Fruit fly (Drosophila melanogaster) whole organism, embryonic: ENCODE data around the gene lin-52.

Experiments used
- Antp ChIP-seq: fragments of 200-800 bp; sonication (Bioruptor generic); optimal IDR thresholded peaks from 3 replicates; lab custom pipeline; 2016; ENCODE audit warnings: missing biosample characterization, missing genetic modification characterization
- Atf6 ChIP-seq: fragments of 200-800 bp; sonication (Bioruptor generic); IDR thresholded peaks from 2 replicates; pipeline ENCODE4 v1.3.6; 2022; ENCODE audit warnings: missing biosample characterization, missing genetic modification characterization
- CG10267 ChIP-seq: fragments of 200-800 bp; sonication (Bioruptor generic); optimal IDR thresholded peaks from 2 replicates; lab custom pipeline; 2018; ENCODE audit warnings: missing biosample characterization, mild to moderate bottlenecking, missing genetic modification characterization, moderate library complexity
- CG10654 ChIP-seq: fragments of 200-800 bp; sonication (Bioruptor generic); optimal IDR thresholded peaks from 2 replicates; lab custom pipeline; 2016; ENCODE audit warnings: missing biosample characterization, missing genetic modification characterization
- CG11504 ChIP-seq: fragments of 200-800 bp; sonication (Bioruptor generic); optimal IDR thresholded peaks from 3 replicates; lab custom pipeline; 2019; ENCODE audit warnings: missing biosample characterization, mild to moderate bottlenecking, missing genetic modification characterization, moderate library complexity
- CG17359 ChIP-seq: fragments of 200-800 bp; sonication (Bioruptor generic); optimal IDR thresholded peaks from 3 replicates; lab custom pipeline; 2018; ENCODE audit warnings: missing biosample characterization, mild to moderate bottlenecking, missing genetic modification characterization, moderate library complexity
- CG18011 ChIP-seq: fragments of 200-800 bp; sonication (Bioruptor generic); optimal IDR thresholded peaks from 2 replicates; lab custom pipeline; 2017; ENCODE audit warnings: missing biosample characterization, missing genetic modification characterization, mild to moderate bottlenecking, moderate library complexity, missing genotype
- CG1832 ChIP-seq: fragments of 200-800 bp; sonication (Bioruptor generic); optimal IDR thresholded peaks from 2 replicates; lab custom pipeline; 2017; ENCODE audit warnings: missing biosample characterization, mild to moderate bottlenecking, missing genetic modification characterization, inconsistent platforms
- CG18764 ChIP-seq: fragments of 200-800 bp; sonication (Bioruptor generic); optimal IDR thresholded peaks from 3 replicates; lab custom pipeline; 2016; ENCODE audit warnings: missing biosample characterization, missing genetic modification characterization
- CG2129 ChIP-seq: fragments of 200-800 bp; sonication (Bioruptor generic); IDR thresholded peaks from 2 replicates; pipeline ENCODE4 v1.3.6; 2022; ENCODE audit warnings: missing biosample characterization, missing genetic modification characterization; ENCODE audit not compliant: partially characterized antibody
- CG2199 ChIP-seq: fragments of 200-800 bp; sonication (Bioruptor generic); IDR thresholded peaks from 3 replicates; pipeline ENCODE4 v1.3.6; 2022; ENCODE audit warnings: missing biosample characterization, missing genetic modification characterization
- CG3163 ChIP-seq: fragments of 200-800 bp; sonication (Bioruptor generic); optimal IDR thresholded peaks from 3 replicates; lab custom pipeline; 2016; ENCODE audit warnings: missing biosample characterization, missing genetic modification characterization
- CG32532 ChIP-seq: fragments of 200-800 bp; sonication (Bioruptor generic); IDR thresholded peaks from 2 replicates; pipeline ENCODE4 v1.3.6; 2022; ENCODE audit warnings: missing biosample characterization, missing genetic modification characterization
- CG5245 ChIP-seq: fragments of 200-800 bp; sonication (Bioruptor generic); optimal IDR thresholded peaks from 3 replicates; lab custom pipeline; 2016; ENCODE audit warnings: missing biosample characterization, missing genetic modification characterization
- CG6791 ChIP-seq: fragments of 200-800 bp; sonication (Bioruptor generic); IDR thresholded peaks from 3 replicates; pipeline ENCODE4 v1.3.6; 2022; ENCODE audit warnings: missing biosample characterization, missing genetic modification characterization; ENCODE audit not compliant: partially characterized antibody
- CG7271 ChIP-seq: fragments of 200-800 bp; sonication (Bioruptor generic); optimal IDR thresholded peaks from 2 replicates; lab custom pipeline; 2018; ENCODE audit warnings: missing biosample characterization, mild to moderate bottlenecking, missing genetic modification characterization, moderate library complexity
- CG7372 ChIP-seq: fragments of 200-800 bp; sonication (Bioruptor generic); IDR thresholded peaks from 2 replicates; pipeline ENCODE4 v1.3.6; 2022; ENCODE audit warnings: missing biosample characterization, missing genetic modification characterization
- CG7839 ChIP-seq: fragments of 200-800 bp; sonication (Bioruptor generic); optimal IDR thresholded peaks from 3 replicates; lab custom pipeline; 2018; ENCODE audit warnings: missing biosample characterization, mild to moderate bottlenecking, missing genetic modification characterization, moderate library complexity
- CG7928 ChIP-seq: fragments of 200-800 bp; sonication (Bioruptor generic); optimal IDR thresholded peaks from 2 replicates; lab custom pipeline; 2017; ENCODE audit warnings: missing biosample characterization, mild to moderate bottlenecking, missing genetic modification characterization
- D ChIP-seq, 2 experiments: fragments of 200-800 bp in 1 of 2; fragments of >200 bp in 1 of 2; sonication (Bioruptor generic) in 1 of 2; optimal IDR thresholded peaks; 2 replicates in 1 of 2; 3 replicates in 1 of 2; lab custom pipeline; 2017; ENCODE audit warnings: mild to moderate bottlenecking in 1 of 2, missing biosample characterization in 1 of 2, missing genetic modification characterization in 1 of 2, missing genetic modification reagents in 1 of 2
- Deaf1 ChIP-seq: fragments of 200-800 bp; optimal IDR thresholded peaks from 3 replicates; lab custom pipeline; 2019; ENCODE audit warnings: missing biosample characterization, mild to moderate bottlenecking, missing genetic modification characterization, moderate library complexity
- Doc3 ChIP-seq: fragments of 200-800 bp; sonication (Bioruptor generic); IDR thresholded peaks from 3 replicates; pipeline ENCODE4 v1.3.6; 2022; ENCODE audit warnings: missing biosample characterization, missing genetic modification characterization; ENCODE audit not compliant: partially characterized antibody
- Drgx ChIP-seq: fragments of 200-800 bp; sonication (Bioruptor generic); IDR thresholded peaks from 2 replicates; pipeline ENCODE4 v1.3.6; 2022; ENCODE audit warnings: missing biosample characterization, missing genetic modification characterization
- Ets97D ChIP-seq: fragments of 200-800 bp; sonication (Bioruptor generic); optimal IDR thresholded peaks from 3 replicates; lab custom pipeline; 2016; ENCODE audit warnings: missing biosample characterization, missing genetic modification characterization
- HLH4C ChIP-seq: fragments of 200-800 bp; sonication (Bioruptor generic); IDR thresholded peaks from 3 replicates; pipeline ENCODE4 v1.3.6; 2022; ENCODE audit warnings: missing biosample characterization, missing genetic modification characterization; ENCODE audit not compliant: partially characterized antibody
- Hr78 ChIP-seq, 2 experiments: fragments of 200-800 bp in 1 of 2; fragments of >200 bp in 1 of 2; sonication (Bioruptor generic) in 1 of 2; optimal IDR thresholded peaks; 2 replicates each; lab custom pipeline; 2017 to 2019; ENCODE audit warnings: missing biosample characterization in 2 of 2, missing genetic modification characterization in 2 of 2, mild to moderate bottlenecking in 1 of 2, moderate library complexity in 1 of 2
- Kr ChIP-seq: fragments of 200-800 bp; sonication (Bioruptor generic); optimal IDR thresholded peaks from 2 replicates; lab custom pipeline; 2017; ENCODE audit warnings: missing biosample characterization, mild to moderate bottlenecking, missing genetic modification characterization
- Mad ChIP-seq: fragments of 200-800 bp; sonication (Bioruptor generic); optimal IDR thresholded peaks from 2 replicates; lab custom pipeline; 2016; ENCODE audit warnings: missing biosample characterization, missing genetic modification characterization
- Max ChIP-seq: fragments of 200-800 bp; sonication (Bioruptor generic); optimal IDR thresholded peaks from 2 replicates; lab custom pipeline; 2016; ENCODE audit warnings: missing biosample characterization, mild to moderate bottlenecking, missing genetic modification characterization
- NC2α ChIP-seq: fragments of 200-800 bp; sonication (Bioruptor generic); optimal IDR thresholded peaks from 2 replicates; lab custom pipeline; 2016; ENCODE audit warnings: missing biosample characterization, missing genetic modification characterization
- Nf-YB ChIP-seq: fragments of 200-800 bp; sonication (Bioruptor generic); optimal IDR thresholded peaks from 3 replicates; lab custom pipeline; 2019; ENCODE audit warnings: missing biosample characterization, mild to moderate bottlenecking, missing genetic modification characterization, moderate library complexity
- Poxn ChIP-seq: fragments of 200-800 bp; sonication (Bioruptor generic); IDR thresholded peaks from 2 replicates; pipeline ENCODE4 v1.3.6; 2022; ENCODE audit warnings: missing biosample characterization, missing genetic modification characterization
- Ravus ChIP-seq: fragments of 200-800 bp; sonication (Bioruptor generic); IDR thresholded peaks from 2 replicates; pipeline ENCODE4 v1.3.6; 2022; ENCODE audit warnings: missing biosample characterization, missing genetic modification characterization
- abd-A ChIP-seq: fragments of 200-800 bp; sonication (Bioruptor generic); optimal IDR thresholded peaks from 3 replicates; lab custom pipeline; 2019; ENCODE audit warnings: missing biosample characterization, mild to moderate bottlenecking, missing genetic modification characterization, moderate library complexity
- btn ChIP-seq: fragments of 200-800 bp; sonication (Bioruptor generic); optimal IDR thresholded peaks from 2 replicates; lab custom pipeline; 2016; ENCODE audit warnings: missing biosample characterization, missing genetic modification characterization
- corto ChIP-seq: fragments of 200-800 bp; sonication (Bioruptor generic); optimal IDR thresholded peaks from 2 replicates; lab custom pipeline; 2016; ENCODE audit warnings: missing biosample characterization, mild to moderate bottlenecking, missing genetic modification characterization, moderate library complexity
- croc ChIP-seq: fragments of 200-800 bp; sonication (Bioruptor generic); conservative IDR thresholded peaks from 3 replicates; pipeline ENCODE4 v1.3.6; 2022; ENCODE audit warnings: missing biosample characterization, missing genetic modification characterization
- dati ChIP-seq: fragments of 200-800 bp; sonication (Bioruptor generic); IDR thresholded peaks from 2 replicates; pipeline ENCODE4 v1.3.6; 2022; ENCODE audit warnings: missing biosample characterization, missing genetic modification characterization
- dm ChIP-seq: fragments of 200-800 bp; sonication (Bioruptor generic); optimal IDR thresholded peaks from 3 replicates; lab custom pipeline; 2016; ENCODE audit warnings: missing biosample characterization, missing genetic modification characterization
- en ChIP-seq: fragments of 200-800 bp; sonication (Bioruptor generic); optimal IDR thresholded peaks from 2 replicates; lab custom pipeline; 2016; ENCODE audit warnings: missing biosample characterization, missing genetic modification characterization
- fd3F ChIP-seq: fragments of 200-800 bp; sonication (Bioruptor generic); optimal IDR thresholded peaks from 2 replicates; lab custom pipeline; 2018; ENCODE audit warnings: missing biosample characterization, mild to moderate bottlenecking, missing genetic modification characterization, moderate library complexity
- kah ChIP-seq: fragments of 200-800 bp; sonication (Bioruptor generic); optimal IDR thresholded peaks from 2 replicates; lab custom pipeline; 2018; ENCODE audit warnings: missing biosample characterization, mild to moderate bottlenecking, missing genetic modification characterization
- lov ChIP-seq, 2 experiments: fragments of 200-800 bp in 1 of 2; fragments of >200 bp in 1 of 2; sonication (Bioruptor generic) in 1 of 2; IDR thresholded peaks in 1 of 2; optimal IDR thresholded peaks in 1 of 2; 2 replicates in 1 of 2; 3 replicates in 1 of 2; pipeline versions ENCODE4 v1.3.6 to Lab custom; 2017 to 2022; ENCODE audit warnings: missing biosample characterization in 1 of 2, missing genetic modification characterization in 1 of 2
- pnt ChIP-seq: fragments of 200-800 bp; sonication (Bioruptor generic); optimal IDR thresholded peaks from 3 replicates; lab custom pipeline; 2016; ENCODE audit warnings: missing biosample characterization, missing genetic modification characterization
- ro ChIP-seq: fragments of 200-800 bp; sonication (Bioruptor generic); IDR thresholded peaks from 2 replicates; pipeline ENCODE4 v1.3.6; 2022; ENCODE audit warnings: missing biosample characterization, missing genetic modification characterization
- ssp ChIP-seq: fragments of 200-800 bp; sonication (Bioruptor generic); IDR thresholded peaks from 2 replicates; pipeline ENCODE4 v1.3.6; 2022; ENCODE audit warnings: missing biosample characterization, missing genetic modification characterization
- sug ChIP-seq: fragments of 200-800 bp; optimal IDR thresholded peaks from 2 replicates; lab custom pipeline; 2019; ENCODE audit warnings: missing biosample characterization, mild to moderate bottlenecking, missing genetic modification characterization, moderate library complexity
- twi ChIP-seq: fragments of 200-800 bp; optimal IDR thresholded peaks from 2 replicates; lab custom pipeline; 2019; ENCODE audit warnings: missing biosample characterization, mild to moderate bottlenecking, missing genetic modification characterization, moderate library complexity
- wor ChIP-seq: fragments of 200-800 bp; sonication (Bioruptor generic); IDR thresholded peaks from 2 replicates; pipeline ENCODE4 v1.3.6; 2022; ENCODE audit warnings: missing biosample characterization, missing genetic modification characterization

Gene lin-52

DNA sequence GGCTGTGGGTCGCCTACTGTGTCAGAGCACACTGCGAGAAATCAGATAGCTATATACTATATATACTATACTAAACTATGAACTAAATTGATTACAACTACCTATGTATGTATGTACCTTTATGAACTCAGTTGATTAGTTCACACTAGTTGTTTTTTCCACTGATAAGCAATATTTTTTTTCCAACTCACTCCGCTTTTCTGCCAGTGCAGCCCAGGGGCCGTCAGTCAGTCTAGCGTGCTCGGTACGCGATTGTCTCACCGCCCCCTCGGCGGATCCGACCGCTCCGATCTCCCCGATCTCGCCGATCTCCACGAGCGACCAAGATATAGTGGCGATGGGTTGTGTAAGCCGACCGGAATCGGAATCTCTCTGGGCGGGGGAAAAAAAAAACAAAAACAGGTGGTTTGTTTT is 48.9 kb downstream of the lin-52 start (continued):
- TF ChIP-seq CG18011 (GFP tag; lab: Kevin White, UChicago) (peak; percentile 38), Doc3 (GFP tag; lab: Robert Waterston, UW) (no peak), dati (GFP tag; lab: Robert Waterston, UW) (peak; percentile 80), NC2α (GFP tag; lab: Kevin White, UChicago) (no peak), CG7372 (GFP tag; lab: Robert Waterston, UW) (peak; percentile 95), abd-A (tag; lab: Kevin White, UChicago) (no peak), CG6791 (no peak), CG18764 (peak; percentile 58), CG2199 (no peak), twi (tag; lab: Kevin White, UChicago) (no peak), Atf6 (GFP tag; lab: Robert Waterston, UW) (peak; percentile 92), croc (GFP tag; lab: Robert Waterston, UW) (peak; percentile 77; the same call in 2 of the 3 replicates), Antp (peak; percentile 60), CG10654 (GFP tag; lab: Kevin White, UChicago) (peak; percentile 71), CG10267 (tag; lab: Kevin White, UChicago) (peak; percentile 63), kah (GFP tag; lab: Kevin White, UChicago) (peak; percentile 73), Deaf1 (tag; lab: Kevin White, UChicago) (peak; percentile 82), CG7271 (tag; lab: Kevin White, UChicago) (peak; percentile 2), CG7839 (tag; lab: Kevin White, UChicago) (peak; percentile 90), CG17359 (tag; lab: Kevin White, UChicago) (peak; percentile 88), wor (peak; percentile 69), Poxn (GFP tag; lab: Robert Waterston, UW) (peak; percentile 72), fd3F (GFP tag; lab: Kevin White, UChicago) (peak; percentile 68), CG1832 (no peak), CG7928 (GFP tag; lab: Kevin White, UChicago) (peak; percentile 58), CG5245 (GFP tag; lab: Kevin White, UChicago) (peak; percentile 68), btn (GFP tag; lab: Kevin White, UChicago) (peak; percentile 12), CG3163 (GFP tag; lab: Kevin White, UChicago) (no peak), ro (peak; percentile 80), Drgx (peak; percentile 95), Kr (no peak), Ravus (peak; percentile 73), CG11504 (tag; lab: Kevin White, UChicago) (peak; percentile 92), Mad (GFP tag; lab: Kevin White, UChicago) (peak; percentile 52), Nf-YB (peak; percentile 38), D (optimal IDR thresholded peaks at IDR 0.05; lab: Kevin White, UChicago) (no peak), D (GFP tag; optimal IDR thresholded peaks at IDR 0.05; lab: Kevin White, UChicago) (peak; percentile 70), CG2129 (GFP tag; lab: Robert Waterston, UW) (no peak), en (no peak), CG32532 (GFP tag; lab: Robert Waterston, UW) (peak; percentile 96), dm (GFP tag; lab: Kevin White, UChicago) (no peak), sug (peak; percentile 80), corto (GFP tag; lab: Kevin White, UChicago) (no peak), Ets97D (GFP tag; lab: Kevin White, UChicago) (no peak), Max (GFP tag; lab: Kevin White, UChicago) (peak; percentile 73), ssp (GFP tag; lab: Robert Waterston, UW) (peak; percentile 82), Hr78 (GFP tag; optimal IDR thresholded peaks at IDR 0.05; lab: Kevin White, UChicago) (peak in 1 of 2 experiments; percentile 32), HLH4C (GFP tag; lab: Robert Waterston, UW) (no peak), pnt (GFP tag; lab: Kevin White, UChicago) (peak; percentile 71), lov (optimal IDR thresholded peaks at IDR 0.05; lab: Kevin White, UChicago) (no peak), lov (GFP tag; IDR thresholded peaks at IDR 0.05; lab: Robert Waterston, UW) (peak; percentile 81; the same call in 2 of the 3 replicates)
